Fruit fly (Drosophila melanogaster) whole organism, adult: ENCODE data around the gene to.
A peak's percentile ranks its signal among the peaks of the same experiment; 100 is the strongest.

Experiments used
- CG11617 ChIP-seq: fragments of 200-800 bp; sonication (Bioruptor generic); optimal IDR thresholded peaks from 2 replicates; lab custom pipeline; 2017; ENCODE audit warnings: mild to moderate bottlenecking, missing biosample characterization, missing genetic modification reagents, missing genetic modification characterization
- CG12768 ChIP-seq: fragments of 200-800 bp; sonication (Bioruptor generic); optimal IDR thresholded peaks from 2 replicates; lab custom pipeline; 2017; ENCODE audit warnings: missing biosample characterization, missing genetic modification characterization, mild to moderate bottlenecking, moderate library complexity, missing genetic modification reagents
- CG14711 ChIP-seq: fragments of 200-800 bp; sonication (Bioruptor generic); optimal IDR thresholded peaks from 2 replicates; lab custom pipeline; 2018; ENCODE audit warnings: missing biosample characterization, mild to moderate bottlenecking, missing genetic modification characterization, moderate library complexity
- CG1620 ChIP-seq: fragments of 200-800 bp; sonication (Bioruptor generic); optimal IDR thresholded peaks from 2 replicates; lab custom pipeline; 2016; ENCODE audit warnings: missing biosample characterization, missing genetic modification characterization
- CG33017 ChIP-seq: fragments of 200-800 bp; sonication (Bioruptor generic); optimal IDR thresholded peaks from 2 replicates; lab custom pipeline; 2018; ENCODE audit warnings: missing biosample characterization, mild to moderate bottlenecking, missing genetic modification characterization, moderate library complexity
- CG5204 ChIP-seq: fragments of 200-800 bp; sonication (Bioruptor generic); optimal IDR thresholded peaks from 2 replicates; lab custom pipeline; 2016; ENCODE audit warnings: missing biosample characterization, missing genetic modification characterization
- CG7045 ChIP-seq: fragments of 200-800 bp; sonication (Bioruptor generic); optimal IDR thresholded peaks from 2 replicates; lab custom pipeline; 2017; ENCODE audit warnings: missing biosample characterization, mild to moderate bottlenecking, missing genetic modification characterization
- CG7101 ChIP-seq: fragments of 200-800 bp; sonication (Bioruptor generic); optimal IDR thresholded peaks from 2 replicates; lab custom pipeline; 2018; ENCODE audit warnings: missing biosample characterization, mild to moderate bottlenecking, missing genetic modification characterization, moderate library complexity
- Hr96 ChIP-seq: fragments of 200-800 bp; sonication (Bioruptor generic); optimal IDR thresholded peaks from 2 replicates; lab custom pipeline; 2016; ENCODE audit warnings: missing biosample characterization, missing genetic modification characterization
- bab1 ChIP-seq: fragments of 200-800 bp; sonication (Bioruptor generic); optimal IDR thresholded peaks from 3 replicates; lab custom pipeline; 2019; ENCODE audit warnings: missing biosample characterization, mild to moderate bottlenecking, missing genetic modification characterization, moderate library complexity
- kay ChIP-seq: fragments of 200-800 bp; sonication (Bioruptor generic); peaks from one replicate; lab custom pipeline; 2016; ENCODE audit warnings: missing biosample characterization, missing genetic modification characterization, borderline replicate concordance
- toe ChIP-seq: fragments of 200-800 bp; sonication (Bioruptor generic); optimal IDR thresholded peaks from 2 replicates; lab custom pipeline; 2016; ENCODE audit warnings: missing biosample characterization, missing genetic modification characterization

dm6 chr3R:25207405-25208003 lies 32.5 kb upstream of the to start:
- peak; percentile 3 for TF ChIP-seq toe (GFP tag; lab: Kevin White, UChicago)
- peak; percentile 40 for TF ChIP-seq CG7101 (tag; lab: Kevin White, UChicago)
- peak; percentile 0 for TF ChIP-seq Hr96 (GFP tag; lab: Kevin White, UChicago)
- TF ChIP-seq CG11617 (GFP tag; lab: Kevin White, UChicago), result no peak
- peak; percentile 57 for TF ChIP-seq CG33017 (tag; lab: Kevin White, UChicago)
- peak; percentile 44 for TF ChIP-seq CG7045 (GFP tag; lab: Kevin White, UChicago)
- peak; percentile 27 for TF ChIP-seq CG5204 (GFP tag; lab: Kevin White, UChicago)
- TF ChIP-seq CG14711 (tag; lab: Kevin White, UChicago), result no peak
- TF ChIP-seq bab1 (GFP tag; lab: Kevin White, UChicago), result no peak
- TF ChIP-seq CG1620 (GFP tag; lab: Kevin White, UChicago), result no peak
- no peak for TF ChIP-seq CG12768 (GFP tag; lab: Kevin White, UChicago)
- TF ChIP-seq kay (GFP tag; lab: Kevin White, UChicago), result no peak
